Fruit fly (Drosophila melanogaster) whole organism, embryonic: ENCODE measurements around the gene zuc.

Experiments
- Adf1 ChIP-seq: fragments of 200-800 bp; sonication (Bioruptor generic); IDR thresholded peaks from 2 replicates; pipeline ENCODE4 v1.3.6; 2022; ENCODE audit warnings: missing biosample characterization, missing genetic modification characterization
- Antp ChIP-seq: fragments of 200-800 bp; sonication (Bioruptor generic); optimal IDR thresholded peaks from 3 replicates; lab custom pipeline; 2016; ENCODE audit warnings: missing biosample characterization, missing genetic modification characterization
- CG1024 ChIP-seq: fragments of 200-800 bp; sonication (Bioruptor generic); IDR thresholded peaks from 2 replicates; pipeline ENCODE4 v1.3.6; 2022; ENCODE audit warnings: missing biosample characterization, missing genetic modification characterization
- CG12744 ChIP-seq: fragments of 200-800 bp; sonication (Bioruptor generic); optimal IDR thresholded peaks from 2 replicates; lab custom pipeline; 2016; ENCODE audit warnings: missing biosample characterization, missing genetic modification characterization
- CG13624 ChIP-seq: fragments of 200-800 bp; sonication (Bioruptor generic); optimal IDR thresholded peaks from 2 replicates; lab custom pipeline; 2016; ENCODE audit warnings: missing biosample characterization, missing genetic modification characterization
- CG14667 ChIP-seq: fragments of 200-800 bp; sonication (Bioruptor generic); IDR thresholded peaks from 2 replicates; pipeline ENCODE4 v1.3.6; 2022; ENCODE audit warnings: missing biosample characterization, missing genetic modification characterization
- CG16815 ChIP-seq: fragments of 200-800 bp; sonication (Bioruptor generic); optimal IDR thresholded peaks from 3 replicates; lab custom pipeline; 2017; ENCODE audit warnings: missing biosample characterization, mild to moderate bottlenecking, missing genetic modification characterization
- CG17568 ChIP-seq: fragments of 200-800 bp; sonication (Bioruptor generic); optimal IDR thresholded peaks from 2 replicates; lab custom pipeline; 2018; ENCODE audit warnings: missing biosample characterization, mild to moderate bottlenecking, missing genetic modification characterization, moderate library complexity
- CG17802 ChIP-seq: fragments of 200-800 bp; sonication (Bioruptor generic); optimal IDR thresholded peaks from 2 replicates; lab custom pipeline; 2018; ENCODE audit warnings: missing biosample characterization, mild to moderate bottlenecking, missing genetic modification characterization, moderate library complexity
- CG1792 ChIP-seq: fragments of 200-800 bp; sonication (Bioruptor generic); optimal IDR thresholded peaks from 2 replicates; lab custom pipeline; 2016; ENCODE audit warnings: missing biosample characterization, missing genetic modification characterization
- CG18262 ChIP-seq: fragments of 200-800 bp; optimal IDR thresholded peaks from 3 replicates; lab custom pipeline; 2019; ENCODE audit warnings: missing biosample characterization, mild to moderate bottlenecking, missing genetic modification characterization, moderate library complexity
- CG2712 ChIP-seq: fragments of 200-800 bp; optimal IDR thresholded peaks from 3 replicates; lab custom pipeline; 2019; ENCODE audit warnings: missing biosample characterization, mild to moderate bottlenecking, missing genetic modification characterization, moderate library complexity
- CG30020 ChIP-seq: fragments of 200-800 bp; optimal IDR thresholded peaks from 2 replicates; lab custom pipeline; 2019; ENCODE audit warnings: missing biosample characterization, mild to moderate bottlenecking, missing genetic modification characterization, moderate library complexity
- CG31388 ChIP-seq: fragments of 200-800 bp; sonication (Bioruptor generic); optimal IDR thresholded peaks from 2 replicates; lab custom pipeline; 2016; ENCODE audit warnings: missing biosample characterization, missing genetic modification characterization
- CG6683 ChIP-seq: fragments of 200-800 bp; sonication (Bioruptor generic); optimal IDR thresholded peaks from 2 replicates; lab custom pipeline; 2017; ENCODE audit warnings: missing biosample characterization, mild to moderate bottlenecking, missing genetic modification characterization, missing genetic modification reagents
- CG8281 ChIP-seq: fragments of 200-800 bp; sonication (Bioruptor generic); optimal IDR thresholded peaks from 2 replicates; lab custom pipeline; 2018; ENCODE audit warnings: missing biosample characterization, mild to moderate bottlenecking, missing genetic modification characterization, moderate library complexity
- CG9215 ChIP-seq: fragments of 200-800 bp; sonication (Bioruptor generic); IDR thresholded peaks from 2 replicates; pipeline ENCODE4 v1.3.6; 2022; ENCODE audit warnings: missing biosample characterization, missing genetic modification characterization
- D ChIP-seq, 2 experiments: fragments of 200-800 bp in 1 of 2; fragments of >200 bp in 1 of 2; sonication (Bioruptor generic) in 1 of 2; optimal IDR thresholded peaks; 2 replicates in 1 of 2; 3 replicates in 1 of 2; lab custom pipeline; 2017; ENCODE audit warnings: mild to moderate bottlenecking in 1 of 2, missing biosample characterization in 1 of 2, missing genetic modification characterization in 1 of 2, missing genetic modification reagents in 1 of 2
- D19A ChIP-seq: fragments of 200-800 bp; optimal IDR thresholded peaks from 3 replicates; lab custom pipeline; 2019; ENCODE audit warnings: missing biosample characterization, mild to moderate bottlenecking, missing genetic modification characterization, moderate library complexity
- Dll ChIP-seq: fragments of 200-800 bp; sonication (Bioruptor generic); IDR thresholded peaks from 4 replicates; pipeline ENCODE4 v1.3.6; 2022; ENCODE audit warnings: missing biosample characterization, missing genetic modification characterization; ENCODE audit not compliant: partially characterized antibody
- HmgZ ChIP-seq: fragments of 200-800 bp; sonication (Bioruptor generic); optimal IDR thresholded peaks from 2 replicates; lab custom pipeline; 2018; ENCODE audit warnings: missing biosample characterization, mild to moderate bottlenecking, missing genetic modification characterization
- Hmr ChIP-seq: fragments of 200-800 bp; sonication (Bioruptor generic); optimal IDR thresholded peaks from 3 replicates; lab custom pipeline; 2017; ENCODE audit warnings: mild to moderate bottlenecking, missing biosample characterization, missing genetic modification reagents, missing genetic modification characterization
- Hr51 ChIP-seq, 2 experiments: fragments of 200-800 bp; sonication (Bioruptor generic); optimal IDR thresholded peaks; 2 replicates in 1 of 2; 3 replicates in 1 of 2; lab custom pipeline; 2016 to 2018; ENCODE audit warnings: missing biosample characterization in 2 of 2, missing genetic modification characterization in 2 of 2, mild to moderate bottlenecking in 1 of 2, moderate library complexity in 1 of 2
- Hr78 ChIP-seq, 2 experiments: fragments of 200-800 bp in 1 of 2; fragments of >200 bp in 1 of 2; sonication (Bioruptor generic) in 1 of 2; optimal IDR thresholded peaks; 2 replicates each; lab custom pipeline; 2017 to 2019; ENCODE audit warnings: missing biosample characterization in 2 of 2, missing genetic modification characterization in 2 of 2, mild to moderate bottlenecking in 1 of 2, moderate library complexity in 1 of 2
- Med ChIP-seq: fragments of 200-800 bp; sonication (Bioruptor generic); peaks from one replicate; lab custom pipeline; 2016; ENCODE audit warnings: missing biosample characterization, missing genetic modification characterization, mild to moderate bottlenecking, inconsistent platforms, moderate library complexity
- NC2β ChIP-seq: fragments of 200-800 bp; sonication (Bioruptor generic); optimal IDR thresholded peaks from 2 replicates; lab custom pipeline; 2016; ENCODE audit warnings: missing biosample characterization, missing genetic modification characterization
- Nf-YB ChIP-seq: fragments of 200-800 bp; sonication (Bioruptor generic); optimal IDR thresholded peaks from 3 replicates; lab custom pipeline; 2019; ENCODE audit warnings: missing biosample characterization, mild to moderate bottlenecking, missing genetic modification characterization, moderate library complexity
- NfI ChIP-seq: fragments of 200-800 bp; sonication (Bioruptor generic); optimal IDR thresholded peaks from 3 replicates; lab custom pipeline; 2018; ENCODE audit warnings: missing biosample characterization, mild to moderate bottlenecking, missing genetic modification characterization, moderate library complexity
- Ravus ChIP-seq: fragments of 200-800 bp; sonication (Bioruptor generic); IDR thresholded peaks from 2 replicates; pipeline ENCODE4 v1.3.6; 2022; ENCODE audit warnings: missing biosample characterization, missing genetic modification characterization
- Sin3A ChIP-seq: fragments of >200 bp; optimal IDR thresholded peaks from 2 replicates; lab custom pipeline; 2018
- ato ChIP-seq: fragments of 200-800 bp; sonication (Bioruptor generic); IDR thresholded peaks from 2 replicates; pipeline ENCODE4 v1.3.6; 2022; ENCODE audit warnings: missing biosample characterization, missing genetic modification characterization; ENCODE audit not compliant: partially characterized antibody
- az2 ChIP-seq: fragments of 200-800 bp; sonication (Bioruptor generic); optimal IDR thresholded peaks from 3 replicates; lab custom pipeline; 2016; ENCODE audit warnings: missing biosample characterization, missing genetic modification characterization
- bcd ChIP-seq: fragments of 200-800 bp; sonication (Bioruptor generic); optimal IDR thresholded peaks from 2 replicates; lab custom pipeline; 2017; ENCODE audit warnings: missing biosample characterization, mild to moderate bottlenecking, missing genetic modification characterization
- chn ChIP-seq: fragments of 200-800 bp; sonication (Bioruptor generic); optimal IDR thresholded peaks from 2 replicates; lab custom pipeline; 2016; ENCODE audit warnings: missing biosample characterization, missing genetic modification characterization
- dati ChIP-seq: fragments of 200-800 bp; sonication (Bioruptor generic); IDR thresholded peaks from 2 replicates; pipeline ENCODE4 v1.3.6; 2022; ENCODE audit warnings: missing biosample characterization, missing genetic modification characterization
- dpn ChIP-seq, 2 experiments: fragments of 200-800 bp; sonication (Bioruptor generic); optimal IDR thresholded peaks; 3 replicates each; lab custom pipeline; 2016; ENCODE audit warnings: missing biosample characterization in 2 of 2, missing genetic modification characterization in 2 of 2
- fd102C ChIP-seq: fragments of 200-800 bp; sonication (Bioruptor generic); optimal IDR thresholded peaks from 2 replicates; lab custom pipeline; 2018; ENCODE audit warnings: missing biosample characterization, mild to moderate bottlenecking, missing genetic modification characterization, moderate library complexity
- hth ChIP-seq: fragments of >200 bp; optimal IDR thresholded peaks from 2 replicates; lab custom pipeline; 2017; ENCODE audit warnings: inconsistent platforms
- lbe ChIP-seq: fragments of 200-800 bp; sonication (Bioruptor generic); optimal IDR thresholded peaks from 2 replicates; lab custom pipeline; 2016; ENCODE audit warnings: missing biosample characterization, mild to moderate bottlenecking, missing genetic modification characterization
- lmd ChIP-seq: fragments of 200-800 bp; sonication (Bioruptor generic); IDR thresholded peaks from 2 replicates; pipeline ENCODE4 v1.3.6; 2022; ENCODE audit warnings: missing biosample characterization, missing genetic modification characterization
- lov ChIP-seq, 2 experiments: fragments of 200-800 bp in 1 of 2; fragments of >200 bp in 1 of 2; sonication (Bioruptor generic) in 1 of 2; IDR thresholded peaks in 1 of 2; optimal IDR thresholded peaks in 1 of 2; 2 replicates in 1 of 2; 3 replicates in 1 of 2; pipeline versions ENCODE4 v1.3.6 to Lab custom; 2017 to 2022; ENCODE audit warnings: missing biosample characterization in 1 of 2, missing genetic modification characterization in 1 of 2
- nerfin-2 ChIP-seq: fragments of 200-800 bp; sonication (Bioruptor generic); IDR thresholded peaks from 2 replicates; pipeline ENCODE4 v1.3.6; 2022; ENCODE audit warnings: missing biosample characterization, missing genetic modification characterization; ENCODE audit not compliant: partially characterized antibody
- pnt ChIP-seq: fragments of 200-800 bp; sonication (Bioruptor generic); optimal IDR thresholded peaks from 3 replicates; lab custom pipeline; 2016; ENCODE audit warnings: missing biosample characterization, missing genetic modification characterization
- sob ChIP-seq: fragments of 200-800 bp; sonication (Bioruptor generic); IDR thresholded peaks from 2 replicates; pipeline ENCODE4 v1.3.6; 2022; ENCODE audit warnings: missing biosample characterization, missing genetic modification characterization
- ssp ChIP-seq: fragments of 200-800 bp; sonication (Bioruptor generic); IDR thresholded peaks from 2 replicates; pipeline ENCODE4 v1.3.6; 2022; ENCODE audit warnings: missing biosample characterization, missing genetic modification characterization
- sug ChIP-seq: fragments of 200-800 bp; optimal IDR thresholded peaks from 2 replicates; lab custom pipeline; 2019; ENCODE audit warnings: missing biosample characterization, mild to moderate bottlenecking, missing genetic modification characterization, moderate library complexity
- tna ChIP-seq: fragments of 200-800 bp; sonication (Bioruptor generic); IDR thresholded peaks from 2 replicates; pipeline ENCODE4 v1.3.6; 2022; ENCODE audit warnings: missing biosample characterization, missing genetic modification characterization; ENCODE audit not compliant: partially characterized antibody
- vvl ChIP-seq: fragments of 200-800 bp; sonication (Bioruptor generic); IDR thresholded peaks from 2 replicates; pipeline ENCODE4 v1.3.6; 2022; ENCODE audit warnings: missing biosample characterization, missing genetic modification characterization
- z ChIP-seq: fragments of 200-800 bp; sonication (Bioruptor generic); IDR thresholded peaks from 3 replicates; pipeline ENCODE4 v1.3.6; 2022; ENCODE audit warnings: missing biosample characterization, missing genetic modification characterization
- zfh2 ChIP-seq: fragments of 200-800 bp; sonication (Bioruptor generic); optimal IDR thresholded peaks from 2 replicates; lab custom pipeline; 2016; ENCODE audit warnings: missing biosample characterization, missing genetic modification characterization

The zuc gene

DNA sequence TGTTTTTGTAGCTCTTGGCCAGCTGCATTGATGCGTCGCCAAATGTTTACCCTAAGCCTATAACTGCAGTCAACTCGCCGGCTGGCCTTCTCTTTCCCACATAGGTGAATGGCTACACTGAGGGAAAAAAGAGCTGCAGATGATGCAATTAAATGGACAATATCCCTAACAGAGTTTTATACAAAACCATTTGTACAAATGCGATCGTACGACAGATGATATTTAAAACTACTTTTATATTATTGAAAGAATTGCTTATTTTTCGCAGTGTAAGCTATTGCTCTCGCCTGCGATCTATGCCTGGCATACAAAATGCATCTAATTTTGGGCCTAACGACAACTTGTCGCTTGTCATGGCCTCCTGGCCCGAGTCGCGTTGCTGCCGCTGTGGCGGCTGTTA is 39.8 kb downstream of the zuc start (continued):
- TF ChIP-seq HmgZ (tag; lab: Kevin White, UChicago) (no peak), tna (GFP tag; lab: Robert Waterston, UW) (no peak), Antp (GFP tag; lab: Kevin White, UChicago) (peak; percentile 23), CG16815 (GFP tag; lab: Kevin White, UChicago) (peak; percentile 0), CG31388 (GFP tag; lab: Kevin White, UChicago) (no peak), lbe (GFP tag; lab: Kevin White, UChicago) (no peak), CG12744 (no peak), Hr78 (GFP tag; optimal IDR thresholded peaks at IDR 0.05; lab: Kevin White, UChicago) (no peak), ssp (GFP tag; lab: Robert Waterston, UW) (0 out of 2 replicates have a peak, but pooled peaks have one; percentile 7), hth (lab: Kevin White, UChicago) (no peak), CG2712 (peak; percentile 57), z (GFP tag; lab: Robert Waterston, UW) (no peak), Sin3A (lab: Kevin White, UChicago) (no peak), sob (GFP tag; lab: Robert Waterston, UW) (peak; percentile 60; the same call in 1 of the 2 replicates), CG9215 (GFP tag; lab: Robert Waterston, UW) (no peak), CG30020 (tag; lab: Kevin White, UChicago) (no peak), CG1024 (peak; percentile 30; the same call in 1 of the 2 replicates), az2 (GFP tag; lab: Kevin White, UChicago) (peak; percentile 46), CG1792 (GFP tag; lab: Kevin White, UChicago) (no peak), CG13624 (no peak), fd102C (peak; percentile 22), CG17568 (GFP tag; lab: Kevin White, UChicago) (no peak), CG14667 (GFP tag; lab: Robert Waterston, UW) (peak; percentile 40; the same call in 1 of the 2 replicates), zfh2 (GFP tag; lab: Kevin White, UChicago) (no peak), ato (GFP tag; lab: Robert Waterston, UW) (no peak), Med (no peak), bcd (no peak), CG18262 (tag; lab: Kevin White, UChicago) (peak; percentile 32), pnt (GFP tag; lab: Kevin White, UChicago) (peak; percentile 50), lov (optimal IDR thresholded peaks at IDR 0.05; lab: Kevin White, UChicago) (no peak), lov (GFP tag; IDR thresholded peaks at IDR 0.05; lab: Robert Waterston, UW) (peak; percentile 74; the same call in 2 of the 3 replicates), D19A (tag; lab: Kevin White, UChicago) (peak; percentile 36), lmd (GFP tag; lab: Robert Waterston, UW) (peak; percentile 52), CG6683 (GFP tag; lab: Kevin White, UChicago) (no peak), sug (no peak), Dll (GFP tag; lab: Robert Waterston, UW) (no peak), Nf-YB (no peak), vvl (peak; percentile 57; the same call in 1 of the 2 replicates), CG8281 (tag; lab: Kevin White, UChicago) (no peak), NfI (GFP tag; lab: Kevin White, UChicago) (peak; percentile 37), Adf1 (GFP tag; lab: Robert Waterston, UW) (no peak), Ravus (GFP tag; lab: Robert Waterston, UW) (no peak; the same call in 1 of the 2 replicates), CG17802 (tag; lab: Kevin White, UChicago) (no peak), Hmr (GFP tag; lab: Kevin White, UChicago) (no peak), dpn (GFP tag; optimal IDR thresholded peaks at IDR 0.05; lab: Kevin White, UChicago) (peak; percentile 23 to 30), Hr51 (GFP tag; optimal IDR thresholded peaks at IDR 0.05; lab: Kevin White, UChicago) (peak in 1 of 2 experiments; percentile 41), nerfin-2 (GFP tag; lab: Robert Waterston, UW) (no peak), dati (GFP tag; lab: Robert Waterston, UW) (no peak), D (optimal IDR thresholded peaks at IDR 0.05; lab: Kevin White, UChicago) (no peak), D (GFP tag; optimal IDR thresholded peaks at IDR 0.05; lab: Kevin White, UChicago) (peak; percentile 28), NC2β (GFP tag; lab: Kevin White, UChicago) (peak; percentile 8), chn (GFP tag; lab: Kevin White, UChicago) (peak; percentile 13)
